Worm (Caenorhabditis elegans): ENCODE results near the gene nspg-14.

nspg-14 gene

ce11 chrX:5276772-5277171 lies 23.9 kb downstream of the nspg-14 start:
- TF ChIP-seq elt-3 (tag; optimal IDR thresholded peaks at IDR 0.05) (no peak), nhr-25 (tag; optimal IDR thresholded peaks at IDR 0.05) (no peak), nhr-77 (tag; optimal IDR thresholded peaks at IDR 0.05) (no peak), lsy-12 (tag; optimal IDR thresholded peaks at IDR 0.05) (no peak), egl-5 (tag; optimal IDR thresholded peaks at IDR 0.05) (no peak), nhr-43 (tag; optimal IDR thresholded peaks at IDR 0.05; ENCODE audit: poor library complexity, severe bottlenecking) (no peak), nhr-12 (tag; optimal IDR thresholded peaks at IDR 0.05) (no peak), ztf-4 (tag; optimal IDR thresholded peaks at IDR 0.05) (no peak), lin-39 (tag; optimal IDR thresholded peaks at IDR 0.05) (no peak), daf-12 (tag; optimal IDR thresholded peaks at IDR 0.05) (no peak), sea-2 (GFP tag; optimal IDR thresholded peaks at IDR 0.05) (no peak), unc-62 (GFP tag; optimal IDR thresholded peaks at IDR 0.05) (no peak), fkh-2 (tag; optimal IDR thresholded peaks at IDR 0.05) (no peak), mml-1 (tag; optimal IDR thresholded peaks at IDR 0.05) (no peak), fkh-10 (GFP tag; optimal IDR thresholded peaks at IDR 0.05) (no peak), nhr-11 (tag; optimal IDR thresholded peaks at IDR 0.05) (no peak), ama-1 (optimal IDR thresholded peaks at IDR 0.05) (no peak), snpc-4 (tag; optimal IDR thresholded peaks at IDR 0.05) (no peak), ztf-11 (tag; optimal IDR thresholded peaks at IDR 0.05) (no peak)

ce11 chrX:5278249-5278648 lies 25.4 kb downstream of the nspg-14 start:
- no peak for TF ChIP-seq ZK546.5 (tag; optimal IDR thresholded peaks at IDR 0.05)
- no peak for TF ChIP-seq hmg-11 (tag; optimal IDR thresholded peaks at IDR 0.05)
- no peak for TF ChIP-seq egl-5 (tag; optimal IDR thresholded peaks at IDR 0.05)
- TF ChIP-seq eor-1 (tag; optimal IDR thresholded peaks at IDR 0.05), result no peak
- TF ChIP-seq nhr-76 (tag; optimal IDR thresholded peaks at IDR 0.05), result no peak
- TF ChIP-seq ceh-16 (tag; optimal IDR thresholded peaks at IDR 0.05), result no peak

ce11 chrX:5279170-5279635 lies 26.4 kb downstream of the nspg-14 start, which contains the start of gene Y34B4A.2:
Gene Y34B4A.2 (plus strand): TSS chrX:5279497.
- TF ChIP-seq R02D3.7 (tag; optimal IDR thresholded peaks at IDR 0.05), result peak; percentile 89
- peak; percentile 53 for TF ChIP-seq pqm-1 (tag; optimal IDR thresholded peaks at IDR 0.05)
- TF ChIP-seq ztf-4 (tag; optimal IDR thresholded peaks at IDR 0.05), result no peak
- TF ChIP-seq lin-15B (tag; optimal IDR thresholded peaks at IDR 0.05), result peak; percentile 41
- TF ChIP-seq pha-4 (tag; optimal IDR thresholded peaks at IDR 0.05), result peak; percentile 45
- no peak for TF ChIP-seq lin-39 (tag; optimal IDR thresholded peaks at IDR 0.05)
- peak; percentile 91 for TF ChIP-seq elt-2 (tag; optimal IDR thresholded peaks at IDR 0.05)
- TF ChIP-seq nfya-1 (tag; optimal IDR thresholded peaks at IDR 0.05; ENCODE audit: insufficient read depth), result peak; percentile 43

- TF ChIP-seq unc-39 (tag; optimal IDR thresholded peaks at IDR 0.05) (no peak), mml-1 (tag; optimal IDR thresholded peaks at IDR 0.05) (no peak), mdl-1 (tag; optimal IDR thresholded peaks at IDR 0.05) (no peak), aly-2 (tag; optimal IDR thresholded peaks at IDR 0.05) (no peak), lin-15B (tag; optimal IDR thresholded peaks at IDR 0.05) (no peak)
Observed at ce11 chrX:5279674-5280073, 26.8 kb downstream of the nspg-14 start, which contains the start of gene rga-8. Gene rga-8 (minus strand): TSS chrX:5279774.

- TF ChIP-seq lin-39 (tag; optimal IDR thresholded peaks at IDR 0.05) (no peak), eor-1 (tag; optimal IDR thresholded peaks at IDR 0.05) (no peak), mdl-1 (tag; optimal IDR thresholded peaks at IDR 0.05) (no peak), egl-5 (tag; optimal IDR thresholded peaks at IDR 0.05) (no peak), ceh-16 (tag; optimal IDR thresholded peaks at IDR 0.05) (no peak), sea-2 (GFP tag; optimal IDR thresholded peaks at IDR 0.05) (no peak), ama-1 (optimal IDR thresholded peaks at IDR 0.05) (no peak), elt-1 (tag; optimal IDR thresholded peaks at IDR 0.05) (no peak), nhr-12 (tag; optimal IDR thresholded peaks at IDR 0.05) (no peak), R02D3.7 (tag; optimal IDR thresholded peaks at IDR 0.05) (no peak), ZK546.5 (tag; optimal IDR thresholded peaks at IDR 0.05) (no peak)
Observed at ce11 chrX:5283531-5283930, 30.7 kb downstream of the nspg-14 start, which contains the start of gene vps-41. Gene vps-41 (plus strand): TSS chrX:5283831.
